Worm (Caenorhabditis elegans): ENCODE results near the gene srh-304.

DNA sequence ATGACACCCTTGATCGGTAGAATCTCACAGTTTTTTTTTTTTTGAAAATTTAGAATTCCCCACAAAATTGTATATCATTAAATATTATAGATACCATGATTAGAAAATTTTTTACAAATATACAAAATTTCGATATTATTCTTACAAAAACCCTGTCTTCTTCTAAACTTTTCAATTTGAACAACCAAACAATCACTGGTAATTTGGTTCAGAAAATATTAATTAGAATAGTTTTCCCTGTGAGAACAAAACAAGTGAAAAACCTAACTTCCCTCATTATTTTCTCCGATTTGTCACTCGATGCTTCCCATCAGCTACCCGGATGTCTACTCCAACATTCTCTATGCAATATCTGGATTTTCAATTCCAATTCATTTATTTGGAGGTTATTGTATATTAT, 18.4 kb upstream of the srh-304 start, which contains the start of gene srh-296:
- TF ChIP-seq snpc-4 (tag; optimal IDR thresholded peaks at IDR 0.05) (no peak), lin-39 (tag; optimal IDR thresholded peaks at IDR 0.05) (no peak), ama-1 (optimal IDR thresholded peaks at IDR 0.05) (no peak), swsn-7 (tag; optimal IDR thresholded peaks at IDR 0.05) (no peak), ceh-82 (tag; optimal IDR thresholded peaks at IDR 0.05) (no peak), nhr-85 (tag) (no peak)

Measured in whole organism, L1 larva.